Worm (Caenorhabditis elegans): Measurements from ENCODE around the gene T01B6.1.

Gene T01B6.1

ce11 chrX:2330494-2330893, 5.0 kb upstream of the T01B6.1 start:
- TF ChIP-seq W03F9.2 (tag; optimal IDR thresholded peaks at IDR 0.05) (no peak), him-1 (tag; optimal IDR thresholded peaks at IDR 0.05) (no peak), dao-5 (tag; optimal IDR thresholded peaks at IDR 0.05) (no peak)

ce11 chrX:2338210-2338609, 2.7 kb downstream of the T01B6.1 start, which contains the start of gene nlp-45:
Gene nlp-45 (minus strand): TSS chrX:2338310.
- no peak for TF ChIP-seq him-1 (tag; optimal IDR thresholded peaks at IDR 0.05)
- no peak for TF ChIP-seq dao-5 (tag; optimal IDR thresholded peaks at IDR 0.05)
- TF ChIP-seq W03F9.2 (tag; optimal IDR thresholded peaks at IDR 0.05): no peak

ce11 chrX:2341989-2342388, 6.5 kb downstream of the T01B6.1 start, which contains the start of gene nlp-22:
Gene nlp-22 (minus strand): TSS chrX:2342089.
- TF ChIP-seq W03F9.2 (tag; optimal IDR thresholded peaks at IDR 0.05): no peak
- TF ChIP-seq him-1 (tag; optimal IDR thresholded peaks at IDR 0.05): no peak
- TF ChIP-seq dao-5 (tag; optimal IDR thresholded peaks at IDR 0.05): no peak

ce11 chrX:2342859-2343258, 7.4 kb downstream of the T01B6.1 start, which contains the start of gene nlp-23:
Gene nlp-23 (minus strand): TSS chrX:2342959.
- TF ChIP-seq dao-5 (tag; optimal IDR thresholded peaks at IDR 0.05): no peak
- no peak for TF ChIP-seq W03F9.2 (tag; optimal IDR thresholded peaks at IDR 0.05)
- no peak for TF ChIP-seq him-1 (tag; optimal IDR thresholded peaks at IDR 0.05)

- TF ChIP-seq W03F9.2 (tag; optimal IDR thresholded peaks at IDR 0.05) (no peak), him-1 (tag; optimal IDR thresholded peaks at IDR 0.05) (no peak)
Measured at ce11 chrX:2344104-2344503, 8.6 kb downstream of the T01B6.1 start.

ce11 chrX:2344666-2345065, 9.2 kb downstream of the T01B6.1 start, which contains the start of gene nlp-2:
Gene nlp-2 (minus strand): TSS chrX:2344766.
- TF ChIP-seq him-1 (tag; optimal IDR thresholded peaks at IDR 0.05): no peak

ce11 chrX:2347962-2348361, 12.5 kb downstream of the T01B6.1 start:
- TF ChIP-seq him-1 (tag; optimal IDR thresholded peaks at IDR 0.05) (no peak), dao-5 (tag; optimal IDR thresholded peaks at IDR 0.05) (no peak), W03F9.2 (tag; optimal IDR thresholded peaks at IDR 0.05) (no peak)

- no peak for TF ChIP-seq him-1 (tag; optimal IDR thresholded peaks at IDR 0.05)
- TF ChIP-seq W03F9.2 (tag; optimal IDR thresholded peaks at IDR 0.05): no peak
- no peak for TF ChIP-seq dao-5 (tag; optimal IDR thresholded peaks at IDR 0.05)
Measured at ce11 chrX:2352929-2353328, 17.4 kb downstream of the T01B6.1 start.

- TF ChIP-seq W03F9.2 (tag; optimal IDR thresholded peaks at IDR 0.05): no peak
- TF ChIP-seq dao-5 (tag; optimal IDR thresholded peaks at IDR 0.05): no peak
- TF ChIP-seq him-1 (tag; optimal IDR thresholded peaks at IDR 0.05): no peak
Measured at ce11 chrX:2359797-2360196, 24.3 kb downstream of the T01B6.1 start, which contains the start of gene lgc-40. Gene lgc-40 (plus strand): TSS chrX:2360097.

ce11 chrX:2362872-2363271, 27.4 kb downstream of the T01B6.1 start:
- no peak for TF ChIP-seq him-1 (tag; optimal IDR thresholded peaks at IDR 0.05)
- TF ChIP-seq W03F9.2 (tag; optimal IDR thresholded peaks at IDR 0.05): no peak
- no peak for TF ChIP-seq dao-5 (tag; optimal IDR thresholded peaks at IDR 0.05)

ce11 chrX:2364703-2365299, 29.3 kb downstream of the T01B6.1 start:
- TF ChIP-seq W03F9.2 (tag; optimal IDR thresholded peaks at IDR 0.05) (peak; percentile 96), him-1 (tag; optimal IDR thresholded peaks at IDR 0.05) (peak; percentile 75), dao-5 (tag; optimal IDR thresholded peaks at IDR 0.05) (no peak)

- TF ChIP-seq W03F9.2 (tag; optimal IDR thresholded peaks at IDR 0.05) (no peak), him-1 (tag; optimal IDR thresholded peaks at IDR 0.05) (no peak), dao-5 (tag; optimal IDR thresholded peaks at IDR 0.05) (no peak)
Measured at ce11 chrX:2365890-2366289, 30.4 kb downstream of the T01B6.1 start, which contains the start of gene T24D8.6. Gene T24D8.6 (minus strand): TSS chrX:2365990.

- TF ChIP-seq W03F9.2 (tag; optimal IDR thresholded peaks at IDR 0.05): no peak
- TF ChIP-seq him-1 (tag; optimal IDR thresholded peaks at IDR 0.05): no peak
- TF ChIP-seq dao-5 (tag; optimal IDR thresholded peaks at IDR 0.05): no peak
Measured at ce11 chrX:2368042-2368814, 32.7 kb downstream of the T01B6.1 start.

- TF ChIP-seq W03F9.2 (tag; optimal IDR thresholded peaks at IDR 0.05) (no peak), dao-5 (tag; optimal IDR thresholded peaks at IDR 0.05) (no peak), him-1 (tag; optimal IDR thresholded peaks at IDR 0.05) (no peak)
Measured at ce11 chrX:2369073-2369472, 33.6 kb downstream of the T01B6.1 start.

Measured in whole organism, L4/young adult.